Fruit fly (Drosophila melanogaster): ENCODE results near the gene CG10512.

The CG10512 gene

dm6 chr3L:21176935-21177581 lies 25.7 kb upstream of the CG10512 start (continued):
- TF ChIP-seq Gug (GFP tag; IDR thresholded peaks at IDR 0.05) (peak; percentile 47), CG16779 (tag; optimal IDR thresholded peaks at IDR 0.05) (no peak), Smox (GFP tag; optimal IDR thresholded peaks at IDR 0.05) (peak; percentile 63), Hr39 (GFP tag; optimal IDR thresholded peaks at IDR 0.05) (peak; percentile 64), achi (GFP tag; optimal IDR thresholded peaks at IDR 0.05) (peak; percentile 51), dsx (GFP tag; optimal IDR thresholded peaks at IDR 0.05; ENCODE audit: poor library complexity, severe bottlenecking) (no peak), Hr38 (GFP tag; optimal IDR thresholded peaks at IDR 0.05) (no peak), Blimp-1 (GFP tag; optimal IDR thresholded peaks at IDR 0.05) (no peak), eg (GFP tag; IDR thresholded peaks at IDR 0.05) (peak; percentile 85), pdm3 (GFP tag; optimal IDR thresholded peaks at IDR 0.05) (peak; percentile 70), Sox14 (GFP tag; optimal IDR thresholded peaks at IDR 0.05) (peak; percentile 51), CG34406 (GFP tag; optimal IDR thresholded peaks at IDR 0.05) (peak; percentile 24), OdsH (GFP tag; optimal IDR thresholded peaks at IDR 0.05) (peak; percentile 64)

- no peak for TF ChIP-seq pdm3 (GFP tag; optimal IDR thresholded peaks at IDR 0.05)
- peak; percentile 29 for TF ChIP-seq Eip78C (GFP tag)
These were observed 17.1 kb upstream of the CG10512 start for dm6 chr3L:21185622-21186021.

DNA sequence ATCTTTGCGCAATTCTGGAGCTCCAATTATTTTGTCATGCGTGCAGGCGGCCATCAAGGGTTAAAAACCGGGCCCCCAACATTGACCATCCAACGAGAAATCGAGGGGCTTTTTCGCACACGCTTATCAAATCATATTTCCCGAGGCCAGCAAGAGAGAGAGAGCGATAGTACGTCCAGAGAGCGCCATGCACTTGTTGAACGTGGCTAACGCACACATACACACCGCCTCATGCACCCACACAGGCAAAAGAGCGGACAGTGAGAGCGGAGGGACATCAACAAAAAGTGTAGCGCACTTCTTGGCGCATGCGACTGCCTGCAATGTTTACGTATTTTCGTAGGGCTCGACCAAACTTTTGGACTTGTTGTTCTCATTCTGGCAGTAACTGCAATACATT lies 16.2 kb upstream of the CG10512 start:
- no peak for TF ChIP-seq CG4318 (GFP tag; optimal IDR thresholded peaks at IDR 0.05)
- TF ChIP-seq fd59A (GFP tag; optimal IDR thresholded peaks at IDR 0.05) = no peak
- TF ChIP-seq Met (GFP tag; optimal IDR thresholded peaks at IDR 0.05) = no peak
- no peak for TF ChIP-seq CG11902 (GFP tag; optimal IDR thresholded peaks at IDR 0.05)
- no peak for TF ChIP-seq CG10631 (GFP tag; optimal IDR thresholded peaks at IDR 0.05)
- no peak for TF ChIP-seq CG16779 (tag; optimal IDR thresholded peaks at IDR 0.05)
- no peak for TF ChIP-seq lz (GFP tag; optimal IDR thresholded peaks at IDR 0.05)
- TF ChIP-seq CG7368 (GFP tag; optimal IDR thresholded peaks at IDR 0.05) = no peak
- no peak for TF ChIP-seq ss (GFP tag; optimal IDR thresholded peaks at IDR 0.05)
- TF ChIP-seq fd85E (GFP tag; optimal IDR thresholded peaks at IDR 0.05) = no peak
- no peak for TF ChIP-seq CG6808 (GFP tag; optimal IDR thresholded peaks at IDR 0.05)
- no peak for TF ChIP-seq Sox102F (GFP tag; optimal IDR thresholded peaks at IDR 0.05)
- TF ChIP-seq CG6276 (GFP tag; optimal IDR thresholded peaks at IDR 0.05) = no peak

dm6 chr3L:21192024-21192423 lies 10.7 kb upstream of the CG10512 start:
- TF ChIP-seq CG10631 (GFP tag; optimal IDR thresholded peaks at IDR 0.05) = no peak
- peak; percentile 58 for TF ChIP-seq Eip78C (GFP tag)

dm6 chr3L:21193170-21193569 lies 9.6 kb upstream of the CG10512 start, which contains the start of gene CG42337:
TSS of gene CG42337 (minus strand) at chr3L:21193363.
- TF ChIP-seq vri (GFP tag; optimal IDR thresholded peaks at IDR 0.05) = no peak
- TF ChIP-seq CG6163 (GFP tag; IDR thresholded peaks at IDR 0.05) = no peak
- no peak for TF ChIP-seq Hr4 (GFP tag; optimal IDR thresholded peaks at IDR 0.05)
- TF ChIP-seq Sox14 (GFP tag; optimal IDR thresholded peaks at IDR 0.05) = no peak
- no peak for TF ChIP-seq CG11762 (GFP tag; optimal IDR thresholded peaks at IDR 0.05; ENCODE audit: insufficient read depth)
- TF ChIP-seq esn (GFP tag; optimal IDR thresholded peaks at IDR 0.05) = no peak
- no peak for TF ChIP-seq fd59A (GFP tag; optimal IDR thresholded peaks at IDR 0.05)
- TF ChIP-seq Met (GFP tag; optimal IDR thresholded peaks at IDR 0.05) = no peak
- no peak for TF ChIP-seq CG9139 (GFP tag; optimal IDR thresholded peaks at IDR 0.05)
- TF ChIP-seq CG6792 (GFP tag; optimal IDR thresholded peaks at IDR 0.05) = no peak
- no peak for TF ChIP-seq CG3919 (GFP tag; optimal IDR thresholded peaks at IDR 0.05)
- no peak for TF ChIP-seq salr (GFP tag; optimal IDR thresholded peaks at IDR 0.05)
- TF ChIP-seq CG6854 (GFP tag; optimal IDR thresholded peaks at IDR 0.05) = no peak
